Worm (Caenorhabditis elegans): Measurements from ENCODE around the gene F18E3.10.

- TF ChIP-seq flt-1 (GFP tag; IDR thresholded peaks at IDR 0.05), result no peak
- TF ChIP-seq klf-2 (GFP tag; conservative IDR thresholded peaks at IDR 0.05), result no peak
- TF ChIP-seq ztf-29 (GFP tag; IDR thresholded peaks at IDR 0.05), result no peak
- no peak for TF ChIP-seq med-1 (GFP tag; optimal IDR thresholded peaks at IDR 0.05; ENCODE audit: insufficient read depth)
- TF ChIP-seq cog-1 (tag; optimal IDR thresholded peaks at IDR 0.05), result no peak
- TF ChIP-seq ztf-23 (GFP tag; IDR thresholded peaks at IDR 0.05), result no peak
- no peak for TF ChIP-seq T22C8.4 (GFP tag; IDR thresholded peaks at IDR 0.05)
- no peak for TF ChIP-seq ref-1 (GFP tag; conservative IDR thresholded peaks at IDR 0.05)
- TF ChIP-seq tab-1 (GFP tag; IDR thresholded peaks at IDR 0.05), result no peak
Measured at ce11 chrV:7449303-7449827, 25.1 kb upstream of the F18E3.10 start, which contains the start of gene try-12.

Data from whole organism, midembryonic.